Worm (Caenorhabditis elegans) whole organism, young adult: Measurements from ENCODE around the gene mdf-2.
"Not testable (repeated sequence)": the region's sequence is repeated elsewhere in the genome, so short reads cannot be mapped to it uniquely, and the experiment has no call there.

ENCODE experiments used
- F22D6.2 ChIP-seq: sonication (generic microtip); optimal IDR thresholded peaks from 2 replicates; lab custom pipeline; 2016; ENCODE audit warnings: mild to moderate bottlenecking, missing genetic modification characterization, missing compliant biosample characterization
- F55B11.4 ChIP-seq: sonication (generic microtip); optimal IDR thresholded peaks from 2 replicates; lab custom pipeline; 2016; ENCODE audit warnings: missing compliant biosample characterization, missing genetic modification characterization, borderline replicate concordance; ENCODE audit not compliant: insufficient read depth
- F57C9.4 ChIP-seq: sonication (generic microtip); optimal IDR thresholded peaks from 2 replicates; lab custom pipeline; 2017; ENCODE audit warnings: mild to moderate bottlenecking, missing genetic modification characterization, missing compliant biosample characterization
- T07F8.4 ChIP-seq: sonication (generic microtip); optimal IDR thresholded peaks from 2 replicates; lab custom pipeline; 2016; ENCODE audit warnings: mild to moderate bottlenecking, missing genetic modification characterization, moderate library complexity, missing compliant biosample characterization
- ZK185.1 ChIP-seq: sonication (generic microtip); optimal IDR thresholded peaks from 2 replicates; lab custom pipeline; 2016; ENCODE audit warnings: mild to moderate bottlenecking, missing genetic modification characterization, missing compliant biosample characterization; ENCODE audit not compliant: poor library complexity, severe bottlenecking
- lin-26 ChIP-seq: fragments of 200-800 bp; sonication (Bioruptor generic); IDR thresholded peaks from 2 replicates; pipeline ENCODE4 v1.3.6; 2022; ENCODE audit warnings: missing genetic modification reagents, missing genetic modification characterization, missing compliant biosample characterization
- lin-35 ChIP-seq, 3 experiments: fragments of 150-350 bp in 2 of 3; sonication (generic microtip) in 1 of 3; optimal IDR thresholded peaks; 2 replicates each; lab custom pipeline; 2014 to 2018; ENCODE audit warnings: missing biosample characterization in 3 of 3, missing genetic modification characterization in 3 of 3, missing genetic modification reagents in 3 of 3
- nfya-1 ChIP-seq: sonication (generic microtip); optimal IDR thresholded peaks from 2 replicates; lab custom pipeline; 2017; ENCODE audit warnings: antibody characterized with exemption, missing compliant biosample characterization, missing genetic modification characterization, borderline replicate concordance; ENCODE audit not compliant: insufficient read depth
- tbp1 ChIP-seq: fragments of 200-800 bp; sonication (Bioruptor generic); optimal IDR thresholded peaks from 2 replicates; lab custom pipeline; 2018; ENCODE audit warnings: mild to moderate bottlenecking, missing genetic modification characterization, missing compliant biosample characterization
- ztf-6 ChIP-seq: fragments of 200-800 bp; sonication (Bioruptor generic); IDR thresholded peaks from 2 replicates; pipeline ENCODE4 v1.3.6; 2022; ENCODE audit warnings: missing genetic modification reagents, missing genetic modification characterization, missing compliant biosample characterization

DNA sequence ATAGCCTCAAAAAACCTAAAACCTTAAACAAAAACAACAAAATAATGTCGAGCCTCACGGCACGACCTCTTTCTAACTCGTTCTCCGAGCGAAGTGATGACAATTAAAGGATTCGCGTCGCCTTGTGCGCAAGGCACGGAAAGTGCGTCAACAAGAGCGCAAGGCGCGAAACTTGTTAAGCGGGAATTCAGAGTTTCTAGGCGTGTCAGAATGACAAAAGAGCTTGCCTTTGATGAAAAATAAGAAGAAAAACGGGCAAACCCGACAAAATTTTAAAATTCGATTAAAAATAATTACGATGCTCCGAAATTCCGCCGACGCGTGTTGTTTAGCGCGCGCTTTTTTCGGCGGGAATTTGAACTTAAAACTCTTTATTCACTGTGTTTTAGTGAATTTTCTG lies 30.4 kb upstream of the mdf-2 start:
- TF ChIP-seq F55B11.4 (tag; lab: Kevin White, UChicago); nfya-1 (tag; lab: Kevin White, UChicago); F57C9.4 (tag; lab: Kevin White, UChicago); tbp1; lin-35 (GFP tag; optimal IDR thresholded peaks at IDR 0.05; lab: Kevin White, UChicago); lin-26 (GFP tag; lab: Robert Waterston, UW); F22D6.2 (tag; lab: Kevin White, UChicago); ZK185.1; ztf-6 (GFP tag; lab: Robert Waterston, UW); T07F8.4: not testable (repeated sequence)
